Worm (Caenorhabditis elegans) whole organism, L2 larva: ENCODE data around the gene nspc-19.

ENCODE experiments used
- C34F6.9 ChIP-seq: fragments of 150-350 bp; optimal IDR thresholded peaks from 2 replicates; lab custom pipeline; 2014; ENCODE audit warnings: missing biosample characterization, missing genetic modification characterization
- F13H6.1 ChIP-seq: sonication (generic microtip); optimal IDR thresholded peaks from 2 replicates; lab custom pipeline; 2016; ENCODE audit warnings: missing genetic modification characterization, missing compliant biosample characterization
- R02D3.7 ChIP-seq: fragments of 150-350 bp; optimal IDR thresholded peaks from 2 replicates; lab custom pipeline; 2014; ENCODE audit warnings: missing biosample characterization, missing genetic modification characterization
- Y55F3AM.14 ChIP-seq: fragments of 200-800 bp; sonication (Bioruptor generic); optimal IDR thresholded peaks from 2 replicates; lab custom pipeline; 2018; ENCODE audit warnings: mild to moderate bottlenecking, missing genetic modification characterization, missing compliant biosample characterization
- ZK546.5 ChIP-seq: sonication (generic microtip); optimal IDR thresholded peaks from 2 replicates; lab custom pipeline; 2017; ENCODE audit warnings: missing biosample characterization, missing genetic modification characterization
- alr-1 ChIP-seq: fragments of 150-350 bp; optimal IDR thresholded peaks from 2 replicates; lab custom pipeline; 2014; ENCODE audit warnings: missing biosample characterization, missing genetic modification characterization
- aly-2 ChIP-seq: fragments of 150-350 bp; optimal IDR thresholded peaks from 2 replicates; lab custom pipeline; 2014; ENCODE audit warnings: missing biosample characterization, missing genetic modification characterization
- ama-1 ChIP-seq: fragments of 150-350 bp; optimal IDR thresholded peaks from 2 replicates; lab custom pipeline; 2018; ENCODE audit warnings: inconsistent platforms
- blmp-1 ChIP-seq: sonication (generic microtip); optimal IDR thresholded peaks from 2 replicates; lab custom pipeline; 2017; ENCODE audit warnings: missing genetic modification characterization, mild to moderate bottlenecking, missing compliant biosample characterization, antibody characterized with exemption, moderate library complexity; ENCODE audit not compliant: insufficient read depth
- ceh-16 ChIP-seq: fragments of 150-350 bp; optimal IDR thresholded peaks from 2 replicates; lab custom pipeline; 2014; ENCODE audit warnings: missing biosample characterization, missing genetic modification characterization
- ceh-82 ChIP-seq: fragments of 150-350 bp; optimal IDR thresholded peaks from 2 replicates; lab custom pipeline; 2014; ENCODE audit warnings: missing biosample characterization, missing genetic modification characterization
- crh-2 ChIP-seq: sonication (generic microtip); optimal IDR thresholded peaks from 2 replicates; lab custom pipeline; 2017; ENCODE audit warnings: missing biosample characterization, missing genetic modification characterization
- egl-27 ChIP-seq: sonication (generic microtip); optimal IDR thresholded peaks from 3 replicates; lab custom pipeline; 2017; ENCODE audit warnings: missing biosample characterization, missing genetic modification reagents, missing genetic modification characterization
- elt-1 ChIP-seq: fragments of 150-350 bp; optimal IDR thresholded peaks from 2 replicates; lab custom pipeline; 2014; ENCODE audit warnings: missing biosample characterization, missing genetic modification characterization
- elt-3 ChIP-seq: sonication (generic microtip); optimal IDR thresholded peaks from 2 replicates; lab custom pipeline; 2017; ENCODE audit warnings: missing biosample characterization, missing genetic modification characterization
- gmeb-1 ChIP-seq: fragments of 150-350 bp; optimal IDR thresholded peaks from 2 replicates; lab custom pipeline; 2014; ENCODE audit warnings: missing biosample characterization, missing genetic modification characterization
- lin-13 ChIP-seq: fragments of 150-350 bp; optimal IDR thresholded peaks from 2 replicates; lab custom pipeline; 2014; ENCODE audit warnings: missing biosample characterization, missing genetic modification reagents, missing genetic modification characterization
- lsy-2 ChIP-seq, 2 experiments: fragments of 150-350 bp in 1 of 2; sonication (generic microtip) in 1 of 2; optimal IDR thresholded peaks; 2 replicates each; lab custom pipeline; 2014 to 2017; ENCODE audit warnings: missing biosample characterization in 2 of 2, missing genetic modification characterization in 2 of 2
- mab-5 ChIP-seq: fragments of 150-350 bp; optimal IDR thresholded peaks from 2 replicates; lab custom pipeline; 2014; ENCODE audit warnings: missing biosample characterization, missing genetic modification characterization
- mbf-1 ChIP-seq: sonication (generic microtip); optimal IDR thresholded peaks from 2 replicates; lab custom pipeline; 2017; ENCODE audit warnings: missing biosample characterization, missing genetic modification characterization
- mdl-1 ChIP-seq, 2 experiments: fragments of 150-350 bp in 1 of 2; sonication (generic microtip) in 1 of 2; optimal IDR thresholded peaks; 2 replicates each; lab custom pipeline; 2017; ENCODE audit warnings: missing biosample characterization in 2 of 2, missing genetic modification characterization in 2 of 2
- nhr-12 ChIP-seq: fragments of 150-350 bp; optimal IDR thresholded peaks from 2 replicates; lab custom pipeline; 2014; ENCODE audit warnings: missing biosample characterization, missing genetic modification characterization
- nhr-129 ChIP-seq: fragments of 150-350 bp; optimal IDR thresholded peaks from 2 replicates; lab custom pipeline; 2014; ENCODE audit warnings: missing biosample characterization, missing genetic modification characterization
- nhr-21 ChIP-seq: fragments of 150-350 bp; optimal IDR thresholded peaks from 2 replicates; lab custom pipeline; 2014; ENCODE audit warnings: missing biosample characterization, missing genetic modification characterization
- nhr-25 ChIP-seq: fragments of 150-350 bp; sonication (generic microtip); optimal IDR thresholded peaks from 3 replicates; lab custom pipeline; 2014; ENCODE audit warnings: missing biosample characterization, missing genetic modification characterization
- nhr-6 ChIP-seq: fragments of 150-350 bp; optimal IDR thresholded peaks from 2 replicates; lab custom pipeline; 2014; ENCODE audit warnings: missing biosample characterization, missing genetic modification characterization
- nhr-77 ChIP-seq: fragments of 150-350 bp; optimal IDR thresholded peaks from 2 replicates; lab custom pipeline; 2014; ENCODE audit warnings: missing biosample characterization, missing genetic modification characterization
- peb-1 ChIP-seq: fragments of 150-350 bp; optimal IDR thresholded peaks from 2 replicates; lab custom pipeline; 2014; ENCODE audit warnings: missing biosample characterization, missing genetic modification characterization
- sem-4 ChIP-seq: fragments of 150-350 bp; optimal IDR thresholded peaks from 2 replicates; lab custom pipeline; 2014; ENCODE audit warnings: missing biosample characterization, missing genetic modification reagents, missing genetic modification characterization
- skn-1 ChIP-seq: sonication (generic microtip); optimal IDR thresholded peaks from 2 replicates; lab custom pipeline; 2017; ENCODE audit warnings: missing biosample characterization, missing genetic modification characterization
- sma-9 ChIP-seq, 2 experiments: fragments of 150-350 bp in 1 of 2; sonication (generic microtip) in 1 of 2; optimal IDR thresholded peaks; 2 replicates each; lab custom pipeline; 2014 to 2016; ENCODE audit warnings: missing genetic modification characterization in 2 of 2, mild to moderate bottlenecking in 1 of 2, missing biosample characterization in 1 of 2, missing compliant biosample characterization in 1 of 2, missing genetic modification reagents in 1 of 2, moderate library complexity in 1 of 2
- snpc-4 ChIP-seq: fragments of 150-350 bp; optimal IDR thresholded peaks from 2 replicates; lab custom pipeline; 2014; ENCODE audit warnings: missing biosample characterization, missing genetic modification characterization
- unc-55 ChIP-seq: fragments of 150-350 bp; sonication (generic microtip); optimal IDR thresholded peaks from 3 replicates; lab custom pipeline; 2014; ENCODE audit warnings: missing biosample characterization, missing genetic modification reagents, missing genetic modification characterization
- unc-62 ChIP-seq: fragments of 150-350 bp; optimal IDR thresholded peaks from 2 replicates; lab custom pipeline; 2014; ENCODE audit warnings: missing biosample characterization, missing genetic modification reagents, missing genetic modification characterization
- zag-1 ChIP-seq: fragments of 150-350 bp; optimal IDR thresholded peaks from 2 replicates; lab custom pipeline; 2014; ENCODE audit warnings: missing biosample characterization, missing genetic modification characterization
- ztf-1 ChIP-seq: fragments of 200-800 bp; sonication (Bioruptor generic); conservative IDR thresholded peaks from 2 replicates; pipeline ENCODE4 v1.3.6; 2022; ENCODE audit warnings: missing genetic modification characterization, missing compliant biosample characterization

Gene nspc-19

DNA sequence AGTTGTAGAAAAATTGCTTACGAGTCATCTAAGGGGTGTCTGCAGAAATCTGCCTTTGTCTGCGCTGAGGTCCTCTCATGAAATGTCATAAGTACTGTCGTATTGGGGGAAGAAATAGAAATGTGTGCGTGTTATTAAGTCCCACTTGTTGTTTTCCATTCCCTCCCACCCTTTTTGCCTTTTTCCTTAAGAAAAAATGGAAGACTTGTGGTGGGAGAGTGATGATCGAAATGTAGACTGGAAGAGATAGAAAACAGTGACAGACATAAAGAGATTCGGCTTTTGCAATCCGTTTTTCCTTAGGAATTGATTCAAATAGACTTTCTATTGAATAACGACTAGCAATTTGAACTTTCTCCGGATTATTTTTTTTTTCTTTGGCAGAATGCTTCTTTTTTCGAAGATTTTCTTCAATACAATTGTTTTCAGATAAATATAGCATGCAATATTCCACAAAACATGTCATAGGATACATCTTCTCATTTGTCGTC, 21.3 kb downstream of the nspc-19 start, which contains the start of gene ram-5:
Gene ram-5 (plus strand): TSS at position 441 of the 491 bp plus-strand sequence.
- TF ChIP-seq nhr-6 (tag; lab: Kevin White, UChicago) (no peak), nhr-77 (tag; lab: Kevin White, UChicago) (no peak), blmp-1 (tag; lab: Kevin White, UChicago) (no peak), crh-2 (tag; lab: Kevin White, UChicago) (no peak), snpc-4 (tag; lab: Kevin White, UChicago) (no peak), sem-4 (tag; lab: Kevin White, UChicago) (no peak), mbf-1 (tag; lab: Kevin White, UChicago) (no peak), lsy-2 (tag; optimal IDR thresholded peaks at IDR 0.05; lab: Kevin White, UChicago) (no peak), ztf-1 (GFP tag; lab: Robert Waterston, UW) (no peak), ceh-16 (tag; lab: Kevin White, UChicago) (no peak), unc-62 (GFP tag; lab: Kevin White, UChicago) (no peak), unc-55 (GFP tag; lab: Kevin White, UChicago) (no peak), R02D3.7 (tag; lab: Kevin White, UChicago) (no peak)
- TF ChIP-seq, all 48 proteins: peak for 0

DNA sequence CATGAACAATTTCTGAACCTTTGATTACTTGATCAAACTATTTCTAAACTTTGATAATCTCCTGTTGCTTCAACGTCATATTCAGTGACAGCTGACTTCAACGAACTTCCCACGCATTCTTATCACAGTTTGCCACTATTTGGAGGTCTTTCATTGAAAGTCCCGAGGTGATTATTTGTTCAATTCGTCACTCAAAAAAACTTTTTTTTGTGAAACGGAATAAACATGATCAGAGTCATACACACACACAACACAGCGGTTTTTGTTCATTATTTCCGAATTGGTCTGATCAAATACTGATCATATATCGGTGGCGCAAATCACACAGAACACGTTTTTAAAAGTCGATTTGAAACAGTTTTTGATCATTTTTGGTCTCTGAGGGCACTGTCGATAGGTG, 27.9 kb downstream of the nspc-19 start:
- peak; percentile 23 for TF ChIP-seq sma-9 (GFP tag; optimal IDR thresholded peaks at IDR 0.05; lab: Kevin White, UChicago)
- no peak for TF ChIP-seq sma-9 (tag; optimal IDR thresholded peaks at IDR 0.05; lab: Kevin White, UChicago)
- TF ChIP-seq nhr-21 (tag; lab: Kevin White, UChicago), result no peak
- no peak for TF ChIP-seq ztf-1 (GFP tag; lab: Robert Waterston, UW)

DNA sequence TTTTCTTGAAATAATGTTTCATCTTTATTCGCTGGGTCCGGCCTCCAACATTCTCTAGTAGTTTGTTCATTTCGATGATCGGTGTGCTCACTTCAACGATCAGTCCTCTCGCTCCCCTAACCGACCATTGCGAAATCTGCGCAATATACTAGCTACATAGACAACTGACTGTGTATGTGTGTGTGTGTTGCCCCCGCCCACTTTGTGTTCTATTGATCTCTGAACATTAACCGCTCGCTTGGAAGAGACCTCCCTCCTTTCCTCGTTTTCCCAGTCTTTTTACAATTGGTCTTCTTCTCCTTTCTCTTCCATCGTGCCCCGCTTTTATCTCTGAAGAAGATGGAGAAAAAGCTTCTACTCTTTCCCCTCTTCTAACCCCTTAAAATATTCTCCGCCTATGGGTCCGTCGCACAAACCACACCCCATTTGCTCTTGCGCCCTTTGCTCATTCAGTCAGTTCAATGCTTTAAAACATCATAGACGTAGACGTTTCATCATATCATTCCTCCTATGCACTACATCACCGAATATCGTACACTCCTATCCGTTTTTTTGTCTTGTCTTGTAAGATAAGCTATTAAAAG, 28.9 kb downstream of the nspc-19 start:
- TF ChIP-seq Y55F3AM.14, result peak; percentile 13
- no peak for TF ChIP-seq ztf-1 (GFP tag; lab: Robert Waterston, UW)
- no peak for TF ChIP-seq aly-2 (tag; lab: Kevin White, UChicago)
- TF ChIP-seq nhr-77 (tag; lab: Kevin White, UChicago), result no peak
- peak; percentile 42 for TF ChIP-seq C34F6.9 (tag; lab: Kevin White, UChicago)
- no peak for TF ChIP-seq mbf-1 (tag; lab: Kevin White, UChicago)
- TF ChIP-seq elt-1, result no peak
- no peak for TF ChIP-seq ceh-16 (tag; lab: Kevin White, UChicago)
- peak; percentile 52 for TF ChIP-seq sem-4 (tag; lab: Kevin White, UChicago)
- TF ChIP-seq peb-1 (tag; lab: Kevin White, UChicago), result no peak
- TF ChIP-seq nhr-6 (tag; lab: Kevin White, UChicago), result no peak
- TF ChIP-seq lsy-2 (tag; optimal IDR thresholded peaks at IDR 0.05; lab: Kevin White, UChicago), result peak; percentile 20 to 44
- no peak for TF ChIP-seq egl-27
- TF ChIP-seq snpc-4 (tag; lab: Kevin White, UChicago), result peak; percentile 28
- no peak for TF ChIP-seq mab-5 (tag; lab: Kevin White, UChicago)
- TF ChIP-seq ZK546.5 (tag; lab: Kevin White, UChicago), result no peak
- TF ChIP-seq F13H6.1 (tag; lab: Kevin White, UChicago), result peak; percentile 66
- TF ChIP-seq gmeb-1 (tag; lab: Kevin White, UChicago), result no peak
- no peak for TF ChIP-seq ceh-82
- TF ChIP-seq sma-9 (GFP tag; optimal IDR thresholded peaks at IDR 0.05; lab: Kevin White, UChicago), result peak; percentile 97
- no peak for TF ChIP-seq sma-9 (tag; optimal IDR thresholded peaks at IDR 0.05; lab: Kevin White, UChicago)
- TF ChIP-seq nhr-25 (tag; lab: Kevin White, UChicago), result no peak
- no peak for TF ChIP-seq alr-1 (tag; lab: Kevin White, UChicago)
- no peak for TF ChIP-seq elt-3
- peak; percentile 77 for TF ChIP-seq nhr-129 (tag; lab: Kevin White, UChicago)
- TF ChIP-seq lin-13 (GFP tag; lab: Kevin White, UChicago), result peak; percentile 47
- no peak for TF ChIP-seq blmp-1 (tag; lab: Kevin White, UChicago)
- TF ChIP-seq zag-1 (tag; lab: Kevin White, UChicago), result peak; percentile 70
- peak; percentile 28 to 52 for TF ChIP-seq mdl-1 (tag; optimal IDR thresholded peaks at IDR 0.05; lab: Kevin White, UChicago)
- TF ChIP-seq unc-55 (GFP tag; lab: Kevin White, UChicago), result peak; percentile 28
- no peak for TF ChIP-seq skn-1
- TF ChIP-seq ama-1 (lab: Kevin White, UChicago), result no peak
- no peak for TF ChIP-seq nhr-12
- no peak for TF ChIP-seq R02D3.7 (tag; lab: Kevin White, UChicago)
